Worm (Caenorhabditis elegans) whole organism, mixed stage, embryonic: ENCODE results near the gene zipt-2.1.

Experiments
- M03D4.4 ChIP-seq: sonication (generic microtip); optimal IDR thresholded peaks from 2 replicates; lab custom pipeline; 2017; ENCODE audit warnings: mild to moderate bottlenecking, missing genetic modification characterization, missing compliant biosample characterization
- bed-3 ChIP-seq: fragments of 200-800 bp; sonication (Bioruptor generic); optimal IDR thresholded peaks from 3 replicates; lab custom pipeline; 2018; ENCODE audit warnings: mild to moderate bottlenecking, missing genetic modification characterization, moderate library complexity, missing compliant biosample characterization
- ceh-39 ChIP-seq: fragments of 150-350 bp; optimal IDR thresholded peaks from 2 replicates; lab custom pipeline; 2014; ENCODE audit warnings: missing biosample characterization, missing genetic modification characterization
- ceh-43 ChIP-seq: fragments of 200-800 bp; sonication (Bioruptor generic); optimal IDR thresholded peaks from 2 replicates; lab custom pipeline; 2018; ENCODE audit warnings: mild to moderate bottlenecking, missing genetic modification characterization, moderate library complexity, missing compliant biosample characterization
- ceh-83 ChIP-seq: fragments of 200-800 bp; sonication (Bioruptor generic); optimal IDR thresholded peaks from 2 replicates; lab custom pipeline; 2018; ENCODE audit warnings: mild to moderate bottlenecking, missing genetic modification characterization, missing compliant biosample characterization
- ces-1 ChIP-seq: fragments of 150-350 bp; optimal IDR thresholded peaks from 2 replicates; lab custom pipeline; 2014; ENCODE audit warnings: missing biosample characterization, missing genetic modification reagents, missing genetic modification characterization
- cnd-1 ChIP-seq: fragments of 200-800 bp; sonication (Bioruptor generic); optimal IDR thresholded peaks from 2 replicates; lab custom pipeline; 2018; ENCODE audit warnings: mild to moderate bottlenecking, missing genetic modification characterization, missing compliant biosample characterization
- drap-1 ChIP-seq: fragments of 200-800 bp; sonication (Bioruptor generic); optimal IDR thresholded peaks from 3 replicates; lab custom pipeline; 2018; ENCODE audit warnings: mild to moderate bottlenecking, missing genetic modification characterization, missing compliant biosample characterization
- elt-1 ChIP-seq: sonication (generic microtip); optimal IDR thresholded peaks from 2 replicates; lab custom pipeline; 2017; ENCODE audit warnings: missing genetic modification characterization, mild to moderate bottlenecking, missing compliant biosample characterization, antibody characterized with exemption, moderate library complexity, borderline replicate concordance; ENCODE audit not compliant: insufficient read depth
- elt-3 ChIP-seq: fragments of 150-350 bp; optimal IDR thresholded peaks from 2 replicates; lab custom pipeline; 2014; ENCODE audit warnings: missing biosample characterization, missing genetic modification characterization
- flh-1 ChIP-seq: fragments of 200-800 bp; sonication (Bioruptor generic); optimal IDR thresholded peaks from 2 replicates; lab custom pipeline; 2018; ENCODE audit warnings: mild to moderate bottlenecking, missing genetic modification characterization, moderate library complexity, missing compliant biosample characterization
- ham-2 ChIP-seq: fragments of 200-800 bp; sonication (Bioruptor generic); optimal IDR thresholded peaks from 2 replicates; lab custom pipeline; 2018; ENCODE audit warnings: mild to moderate bottlenecking, missing genetic modification characterization, missing compliant biosample characterization
- hlh-1 ChIP-seq: fragments of 150-350 bp; optimal IDR thresholded peaks from 2 replicates; lab custom pipeline; 2014; ENCODE audit warnings: missing biosample characterization, missing genetic modification reagents, missing genetic modification characterization
- lin-13 ChIP-seq: fragments of 150-350 bp; optimal IDR thresholded peaks from 2 replicates; lab custom pipeline; 2014; ENCODE audit warnings: missing biosample characterization, missing genetic modification characterization
- lin-32 ChIP-seq: fragments of 200-800 bp; sonication (Bioruptor generic); optimal IDR thresholded peaks from 2 replicates; lab custom pipeline; 2018; ENCODE audit warnings: mild to moderate bottlenecking, missing genetic modification characterization, missing compliant biosample characterization
- lsy-2 ChIP-seq: fragments of 150-350 bp; optimal IDR thresholded peaks from 2 replicates; lab custom pipeline; 2014; ENCODE audit warnings: missing biosample characterization, missing genetic modification characterization
- mab-5 ChIP-seq: fragments of 150-350 bp; optimal IDR thresholded peaks from 2 replicates; lab custom pipeline; 2014; ENCODE audit warnings: missing biosample characterization, missing genetic modification characterization
- mls-2 ChIP-seq: sonication (generic microtip); optimal IDR thresholded peaks from 2 replicates; lab custom pipeline; 2016; ENCODE audit warnings: mild to moderate bottlenecking, missing genetic modification characterization, moderate library complexity, missing compliant biosample characterization
- nhr-12 ChIP-seq: fragments of 150-350 bp; optimal IDR thresholded peaks from 2 replicates; lab custom pipeline; 2014; ENCODE audit warnings: missing biosample characterization, missing genetic modification characterization
- nhr-2 ChIP-seq: fragments of 150-350 bp; optimal IDR thresholded peaks from 2 replicates; lab custom pipeline; 2014; ENCODE audit warnings: missing biosample characterization, missing genetic modification characterization
- nhr-28 ChIP-seq: fragments of 150-350 bp; optimal IDR thresholded peaks from 2 replicates; lab custom pipeline; 2014; ENCODE audit warnings: missing biosample characterization, missing genetic modification characterization
- nhr-76 ChIP-seq: sonication (generic microtip); optimal IDR thresholded peaks from 2 replicates; lab custom pipeline; 2017; ENCODE audit warnings: missing biosample characterization, missing genetic modification characterization
- pha-4 ChIP-seq: fragments of 150-350 bp; optimal IDR thresholded peaks from 2 replicates; lab custom pipeline; 2018; ENCODE audit warnings: missing biosample characterization, missing genetic modification reagents, missing genetic modification characterization
- sem-2 ChIP-seq: fragments of 200-800 bp; sonication (Bioruptor generic); optimal IDR thresholded peaks from 2 replicates; lab custom pipeline; 2018; ENCODE audit warnings: mild to moderate bottlenecking, missing genetic modification characterization, missing compliant biosample characterization
- snpc-4 ChIP-seq: fragments of 150-350 bp; optimal IDR thresholded peaks from 2 replicates; lab custom pipeline; 2014; ENCODE audit warnings: missing biosample characterization, missing genetic modification characterization
- tbx-8 ChIP-seq: fragments of 200-800 bp; sonication (Bioruptor generic); optimal IDR thresholded peaks from 2 replicates; lab custom pipeline; 2018; ENCODE audit warnings: mild to moderate bottlenecking, missing genetic modification characterization, moderate library complexity, missing compliant biosample characterization
- unc-120 ChIP-seq: sonication (generic microtip); optimal IDR thresholded peaks from 2 replicates; lab custom pipeline; 2017; ENCODE audit warnings: missing genetic modification characterization, missing compliant biosample characterization; ENCODE audit not compliant: poor library complexity, severe bottlenecking
- unc-39 ChIP-seq: fragments of 150-350 bp; optimal IDR thresholded peaks from 2 replicates; lab custom pipeline; 2014; ENCODE audit warnings: missing biosample characterization, missing genetic modification characterization
- unc-62 ChIP-seq: fragments of 150-350 bp; optimal IDR thresholded peaks from 2 replicates; lab custom pipeline; 2014; ENCODE audit warnings: missing biosample characterization, missing genetic modification reagents, missing genetic modification characterization
- zip-8 ChIP-seq: fragments of 150-350 bp; optimal IDR thresholded peaks from 2 replicates; lab custom pipeline; 2014; ENCODE audit warnings: missing biosample characterization, missing genetic modification characterization
- ztf-11 ChIP-seq: fragments of 150-350 bp; optimal IDR thresholded peaks from 2 replicates; lab custom pipeline; 2014; ENCODE audit warnings: missing biosample characterization, missing genetic modification characterization

zipt-2.1 gene

ce11 chrIV:10777600-10777999 lies 21.9 kb upstream of the zipt-2.1 start:
- TF ChIP-seq zip-8 (tag; lab: Kevin White, UChicago) = peak; percentile 99
- TF ChIP-seq ztf-11 (tag; lab: Kevin White, UChicago) = no peak
- no peak for TF ChIP-seq M03D4.4

- TF ChIP-seq nhr-28 (no peak), lin-13 (tag; lab: Kevin White, UChicago) (no peak), mab-5 (tag; lab: Kevin White, UChicago) (no peak), bed-3 (no peak), pha-4 (tag; lab: Kevin White, UChicago) (no peak), mls-2 (no peak), ceh-39 (tag; lab: Kevin White, UChicago) (no peak), elt-3 (tag; lab: Kevin White, UChicago) (no peak)
These were observed 20.9 kb upstream of the zipt-2.1 start for ce11 chrIV:10778582-10778981.

ce11 chrIV:10779328-10779727 lies 20.1 kb upstream of the zipt-2.1 start:
- TF ChIP-seq pha-4 (tag; lab: Kevin White, UChicago) (no peak), unc-120 (no peak), snpc-4 (tag; lab: Kevin White, UChicago) (no peak), tbx-8 (GFP tag; lab: Kevin White, UChicago) (no peak), elt-1 (no peak), ceh-43 (GFP tag; lab: Kevin White, UChicago) (no peak), ceh-83 (GFP tag; lab: Kevin White, UChicago) (no peak), hlh-1 (no peak), mab-5 (tag; lab: Kevin White, UChicago) (no peak), cnd-1 (no peak), drap-1 (GFP tag; lab: Kevin White, UChicago) (no peak), ztf-11 (tag; lab: Kevin White, UChicago) (no peak), mls-2 (no peak), nhr-12 (tag; lab: Kevin White, UChicago) (no peak)
- TF ChIP-seq, all 35 proteins: peak for 0

- TF ChIP-seq lsy-2 (tag; lab: Kevin White, UChicago) = no peak
- no peak for TF ChIP-seq nhr-76
- no peak for TF ChIP-seq nhr-28
- no peak for TF ChIP-seq flh-1 (GFP tag; lab: Kevin White, UChicago)
These were observed 18.9 kb upstream of the zipt-2.1 start, which contains the start of gene swt-3 for ce11 chrIV:10780583-10780982. TSS of gene swt-3 (minus strand) at chrIV:10780683.

- TF ChIP-seq nhr-28 (no peak), bed-3 (no peak), unc-62 (GFP tag; lab: Kevin White, UChicago) (no peak), ham-2 (GFP tag; lab: Kevin White, UChicago) (no peak)
These were observed 18.1 kb upstream of the zipt-2.1 start for ce11 chrIV:10781346-10781745.

ce11 chrIV:10782014-10782413 lies 17.4 kb upstream of the zipt-2.1 start:
- TF ChIP-seq M03D4.4 (no peak), snpc-4 (tag; lab: Kevin White, UChicago) (no peak), hlh-1 (no peak), ceh-43 (GFP tag; lab: Kevin White, UChicago) (no peak), mab-5 (tag; lab: Kevin White, UChicago) (no peak), lsy-2 (tag; lab: Kevin White, UChicago) (no peak), unc-120 (no peak), ces-1 (GFP tag; lab: Kevin White, UChicago) (no peak), mls-2 (no peak), ceh-83 (GFP tag; lab: Kevin White, UChicago) (no peak), elt-3 (tag; lab: Kevin White, UChicago) (no peak), drap-1 (GFP tag; lab: Kevin White, UChicago) (no peak), ham-2 (GFP tag; lab: Kevin White, UChicago) (no peak)

- TF ChIP-seq sem-2 (no peak), lin-13 (tag; lab: Kevin White, UChicago) (no peak), cnd-1 (no peak), nhr-76 (no peak), unc-39 (no peak), pha-4 (tag; lab: Kevin White, UChicago) (no peak), zip-8 (tag; lab: Kevin White, UChicago) (no peak), lsy-2 (tag; lab: Kevin White, UChicago) (no peak), tbx-8 (GFP tag; lab: Kevin White, UChicago) (no peak), lin-32 (no peak), ceh-83 (GFP tag; lab: Kevin White, UChicago) (no peak), unc-120 (no peak), mab-5 (tag; lab: Kevin White, UChicago) (no peak), nhr-2 (tag; lab: Kevin White, UChicago) (no peak), elt-3 (tag; lab: Kevin White, UChicago) (no peak), unc-62 (GFP tag; lab: Kevin White, UChicago) (no peak), flh-1 (GFP tag; lab: Kevin White, UChicago) (no peak), ham-2 (GFP tag; lab: Kevin White, UChicago) (no peak), ztf-11 (tag; lab: Kevin White, UChicago) (no peak), M03D4.4 (no peak)
These were observed 15.4 kb upstream of the zipt-2.1 start for ce11 chrIV:10784085-10784484.
